Fruit fly (Drosophila melanogaster): Measurements from ENCODE around the gene ssp2.

The ssp2 gene

DNA sequence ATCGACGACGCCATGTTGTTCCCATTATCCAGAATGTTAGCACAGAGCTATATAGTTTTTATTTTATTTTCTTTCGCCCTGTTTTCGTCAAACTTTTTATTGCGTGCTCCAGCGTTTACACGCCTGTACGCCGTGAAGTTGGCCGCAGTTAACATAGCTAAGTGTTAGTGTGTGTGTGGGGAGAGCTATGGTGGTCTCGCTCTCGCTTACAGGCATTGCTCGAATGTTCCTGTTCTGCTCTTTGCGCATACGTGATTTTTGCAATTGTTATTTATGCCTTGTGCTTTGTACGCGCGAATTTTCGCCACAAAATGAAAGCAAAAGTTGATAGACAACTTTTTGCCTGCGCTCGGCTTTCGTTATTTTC lies 39.0 kb downstream of the ssp2 start (continued):
- TF ChIP-seq CG16813 (GFP tag; IDR thresholded peaks at IDR 0.05; ENCODE audit: partially characterized antibody) (no peak), Dll (GFP tag; IDR thresholded peaks at IDR 0.05; ENCODE audit: partially characterized antibody) (no peak), sc (optimal IDR thresholded peaks at IDR 0.05) (no peak), sc (GFP tag; optimal IDR thresholded peaks at IDR 0.05) (no peak), CG13424 (tag; optimal IDR thresholded peaks at IDR 0.05) (no peak), CG12071 (GFP tag; optimal IDR thresholded peaks at IDR 0.05) (peak; percentile 34), Ada2b (GFP tag; IDR thresholded peaks at IDR 0.05) (no peak), Adf1 (GFP tag; IDR thresholded peaks at IDR 0.05) (peak; percentile 44; the same call in 1 of the 2 replicates), chif (GFP tag; optimal IDR thresholded peaks at IDR 0.05) (no peak), Xbp1 (GFP tag; optimal IDR thresholded peaks at IDR 0.05) (no peak), MTF-1 (GFP tag; optimal IDR thresholded peaks at IDR 0.05; ENCODE audit: borderline replicate concordance) (peak; percentile 64), CG32772 (GFP tag; IDR thresholded peaks at IDR 0.05) (no peak), nau (GFP tag; optimal IDR thresholded peaks at IDR 0.05) (no peak), CG17802 (tag; optimal IDR thresholded peaks at IDR 0.05) (no peak), kay (GFP tag; optimal IDR thresholded peaks at IDR 0.05) (no peak), slp2 (GFP tag; optimal IDR thresholded peaks at IDR 0.05) (no peak), Stat92E (GFP tag; optimal IDR thresholded peaks at IDR 0.05) (no peak), H15 (GFP tag; IDR thresholded peaks at IDR 0.05) (no peak), CG34422 (GFP tag; IDR thresholded peaks at IDR 0.05) (peak; percentile 74), grau (tag; optimal IDR thresholded peaks at IDR 0.05) (peak; percentile 20), slbo (GFP tag; IDR thresholded peaks at IDR 0.05) (peak; percentile 21; the same call in 1 of the 2 replicates), CG10321 (GFP tag; IDR thresholded peaks at IDR 0.05) (peak; percentile 99), chinmo (GFP tag; IDR thresholded peaks at IDR 0.05; ENCODE audit: partially characterized antibody) (peak; percentile 89; the same call in 3 of the 4 replicates), gem (tag; optimal IDR thresholded peaks at IDR 0.05) (no peak), tll (GFP tag; optimal IDR thresholded peaks at IDR 0.05) (no peak), jumu (GFP tag; optimal IDR thresholded peaks at IDR 0.05) (no peak), az2 (GFP tag; optimal IDR thresholded peaks at IDR 0.05) (no peak), BEAF-32 (GFP tag; optimal IDR thresholded peaks at IDR 0.05) (peak; percentile 8), CG4328 (GFP tag; optimal IDR thresholded peaks at IDR 0.05) (peak; percentile 23), cg (GFP tag; optimal IDR thresholded peaks at IDR 0.05) (peak; percentile 91), wek (GFP tag; optimal IDR thresholded peaks at IDR 0.05) (peak; percentile 11), wdn (GFP tag; IDR thresholded peaks at IDR 0.05) (peak; percentile 33; the same call in 1 of the 2 replicates), dan (GFP tag; IDR thresholded peaks at IDR 0.05) (no peak), gce (GFP tag; IDR thresholded peaks at IDR 0.05) (0 out of 3 replicates have a peak, but pooled peaks have one; percentile 26), Six4 (GFP tag; optimal IDR thresholded peaks at IDR 0.05) (no peak), CG11456 (GFP tag; IDR thresholded peaks at IDR 0.05) (0 out of 3 replicates have a peak, but pooled peaks have one; percentile 34), ara (GFP tag; IDR thresholded peaks at IDR 0.05) (no peak), cad (GFP tag; optimal IDR thresholded peaks at IDR 0.05) (no peak), ci (GFP tag; IDR thresholded peaks at IDR 0.05) (peak; percentile 82), CG14050 (GFP tag; IDR thresholded peaks at IDR 0.05) (no peak), CG12236 (GFP tag; optimal IDR thresholded peaks at IDR 0.05) (no peak), ttk (GFP tag; IDR thresholded peaks at IDR 0.05) (no peak), Hr39 (optimal IDR thresholded peaks at IDR 0.05) (no peak), Bgb (GFP tag; IDR thresholded peaks at IDR 0.05; ENCODE audit: partially characterized antibody) (0 out of 2 replicates have a peak, but pooled peaks have one; percentile 44), CG11093 (GFP tag; IDR thresholded peaks at IDR 0.05) (peak; percentile 27; the same call in 1 of the 3 replicates), CG30403 (GFP tag; optimal IDR thresholded peaks at IDR 0.05) (no peak), Atf-2 (GFP tag; optimal IDR thresholded peaks at IDR 0.05) (no peak), Ssrp (tag; optimal IDR thresholded peaks at IDR 0.05) (no peak), Elba2 (GFP tag; optimal IDR thresholded peaks at IDR 0.05) (no peak), sens (GFP tag) (peak; percentile 25), danr (GFP tag; IDR thresholded peaks at IDR 0.05) (no peak), CG17385 (GFP tag; optimal IDR thresholded peaks at IDR 0.05) (peak; percentile 64)
